3 worm cellular contexts compared by ENCODE assay signal in genomic region chrIII:1625660-1626275, ce11.
A peak's percentile ranks its signal among the peaks of the same experiment; 100 is the strongest.
TF ChIP-seq lines count a peak whose summit lies in the region.

No protein-coding gene starts in this region.

TF ChIP-seq in whole organism, L2 larva, 48 proteins besides CTCF, POLR2A, EP300 and RAD21:
- TF ChIP-seq nhr-23 (tag; optimal IDR thresholded peaks at IDR 0.05; lab: Kevin White, UChicago) (no peak), F13H6.1 (tag; optimal IDR thresholded peaks at IDR 0.05; lab: Kevin White, UChicago) (no peak), ztf-4 (tag; optimal IDR thresholded peaks at IDR 0.05; lab: Kevin White, UChicago) (peak; percentile 38)
TF ChIP-seq in whole organism, L2 larva: peak in this region for 1.

TF ChIP-seq in whole organism, L4 larva, 104 proteins besides CTCF, POLR2A, EP300 and RAD21 (continues in another document):
- TF ChIP-seq pha-4 (GFP tag; IDR thresholded peaks at IDR 0.05; lab: Robert Waterston, UW): peak; percentile 73
- TF ChIP-seq pha-4 (tag; optimal IDR thresholded peaks at IDR 0.05; lab: Kevin White, UChicago): no peak
- no peak for TF ChIP-seq aly-2 (tag; optimal IDR thresholded peaks at IDR 0.05; lab: Kevin White, UChicago)
- peak; percentile 51 for TF ChIP-seq unc-130 (GFP tag; optimal IDR thresholded peaks at IDR 0.05; lab: Kevin White, UChicago)
- TF ChIP-seq jun-1 (tag; optimal IDR thresholded peaks at IDR 0.05; lab: Kevin White, UChicago): no peak
- TF ChIP-seq mdt-29 (GFP tag; IDR thresholded peaks at IDR 0.05; lab: Robert Waterston, UW): 0 out of 2 replicates have a peak, but pooled peaks have one; percentile 47
- 0 out of 2 replicates have a peak, but pooled peaks have one; percentile 15 for TF ChIP-seq F44E2.7 (GFP tag; IDR thresholded peaks at IDR 0.05; lab: Robert Waterston, UW)
- no peak for TF ChIP-seq ceh-62 (tag; optimal IDR thresholded peaks at IDR 0.05; lab: Kevin White, UChicago)
- 0 out of 2 replicates have a peak, but pooled peaks have one; percentile 15 for TF ChIP-seq dmd-8 (GFP tag; IDR thresholded peaks at IDR 0.05; lab: Robert Waterston, UW)
- no peak for TF ChIP-seq nhr-28 (tag; optimal IDR thresholded peaks at IDR 0.05; lab: Kevin White, UChicago)
- peak; percentile 73 for TF ChIP-seq ctbp-1 (GFP tag; IDR thresholded peaks at IDR 0.05; lab: Robert Waterston, UW)
- TF ChIP-seq ceh-20 (GFP tag; IDR thresholded peaks at IDR 0.05; lab: Robert Waterston, UW): no peak
- no peak for TF ChIP-seq php-3 (GFP tag; IDR thresholded peaks at IDR 0.05; lab: Robert Waterston, UW)
- no peak for TF ChIP-seq tag-97 (GFP tag; IDR thresholded peaks at IDR 0.05; lab: Robert Waterston, UW)
- TF ChIP-seq duxl-1 (tag; optimal IDR thresholded peaks at IDR 0.05; lab: Kevin White, UChicago; ENCODE audit: poor library complexity): no peak
- no peak for TF ChIP-seq Y75B8A.6 (GFP tag; IDR thresholded peaks at IDR 0.05; lab: Robert Waterston, UW)
- peak; percentile 46 for TF ChIP-seq lin-38 (GFP tag; IDR thresholded peaks at IDR 0.05; lab: Robert Waterston, UW)
- TF ChIP-seq nhr-102 (tag; optimal IDR thresholded peaks at IDR 0.05; lab: Kevin White, UChicago): peak; percentile 12
- no peak for TF ChIP-seq T26A8.4 (GFP tag; IDR thresholded peaks at IDR 0.05; lab: Robert Waterston, UW)
- TF ChIP-seq lin-15B (tag; optimal IDR thresholded peaks at IDR 0.05; lab: Kevin White, UChicago): no peak
- TF ChIP-seq dmd-9 (GFP tag; IDR thresholded peaks at IDR 0.05; lab: Robert Waterston, UW): 0 out of 2 replicates have a peak, but pooled peaks have one; percentile 47
- TF ChIP-seq daf-16 (GFP tag; optimal IDR thresholded peaks at IDR 0.05; lab: Kevin White, UChicago): no peak
- no peak for TF ChIP-seq daf-16 (tag; optimal IDR thresholded peaks at IDR 0.05; lab: Kevin White, UChicago)
- no peak for TF ChIP-seq zfp-3 (GFP tag; conservative IDR thresholded peaks at IDR 0.05; lab: Robert Waterston, UW)
- TF ChIP-seq nhr-10 (tag; optimal IDR thresholded peaks at IDR 0.05; lab: Kevin White, UChicago): no peak
- no peak for TF ChIP-seq spr-1 (tag; optimal IDR thresholded peaks at IDR 0.05; lab: Kevin White, UChicago)
- no peak for TF ChIP-seq F37D6.2 (tag; optimal IDR thresholded peaks at IDR 0.05; lab: Kevin White, UChicago)
- no peak for TF ChIP-seq mdl-1 (tag; optimal IDR thresholded peaks at IDR 0.05; lab: Kevin White, UChicago)
- TF ChIP-seq madf-9 (GFP tag; conservative IDR thresholded peaks at IDR 0.05; lab: Robert Waterston, UW): 0 out of 2 replicates have a peak, but pooled peaks have one; percentile 18
- TF ChIP-seq zip-2 (tag; optimal IDR thresholded peaks at IDR 0.05; lab: Kevin White, UChicago): no peak
- peak; percentile 81 for TF ChIP-seq arid-1 (GFP tag; conservative IDR thresholded peaks at IDR 0.05; lab: Robert Waterston, UW)
- no peak for TF ChIP-seq daf-19 (GFP tag; conservative IDR thresholded peaks at IDR 0.05; lab: Robert Waterston, UW)
- TF ChIP-seq mxl-2 (GFP tag; conservative IDR thresholded peaks at IDR 0.05; lab: Robert Waterston, UW): no peak
- no peak for TF ChIP-seq lir-3 (tag; optimal IDR thresholded peaks at IDR 0.05; lab: Kevin White, UChicago)
- TF ChIP-seq skn-1 (tag; optimal IDR thresholded peaks at IDR 0.05; lab: Kevin White, UChicago): no peak
- TF ChIP-seq fos-1 (tag; optimal IDR thresholded peaks at IDR 0.05; lab: Kevin White, UChicago): no peak
- no peak for TF ChIP-seq egl-27 (tag; optimal IDR thresholded peaks at IDR 0.05; lab: Kevin White, UChicago)
- TF ChIP-seq lin-1 (GFP tag; IDR thresholded peaks at IDR 0.05; lab: Robert Waterston, UW): 0 out of 2 replicates have a peak, but pooled peaks have one; percentile 40
- TF ChIP-seq lsy-2 (tag; optimal IDR thresholded peaks at IDR 0.05; lab: Kevin White, UChicago): no peak
- TF ChIP-seq saeg-2 (GFP tag; IDR thresholded peaks at IDR 0.05; lab: Robert Waterston, UW): no peak
- TF ChIP-seq nhr-48 (tag; optimal IDR thresholded peaks at IDR 0.05; lab: Kevin White, UChicago): no peak
- no peak for TF ChIP-seq nhr-25 (tag; optimal IDR thresholded peaks at IDR 0.05; lab: Kevin White, UChicago; ENCODE audit: borderline replicate concordance, insufficient read depth)
- TF ChIP-seq aha-1 (tag; lab: Kevin White, UChicago): peak; percentile 33
- no peak for TF ChIP-seq hmg-1.1 (GFP tag; IDR thresholded peaks at IDR 0.05; lab: Robert Waterston, UW)
- TF ChIP-seq daf-8 (GFP tag; IDR thresholded peaks at IDR 0.05; lab: Robert Waterston, UW): no peak

TF ChIP-seq in whole organism, young adult, 124 proteins besides CTCF, POLR2A, EP300 and RAD21 (continues in another document):
- TF ChIP-seq zfh-2 (GFP tag; conservative IDR thresholded peaks at IDR 0.05; lab: Robert Waterston, UW): no peak
- TF ChIP-seq ets-4 (GFP tag; optimal IDR thresholded peaks at IDR 0.05; lab: Kevin White, UChicago): no peak
- 0 out of 2 replicates have a peak, but pooled peaks have one; percentile 74 for TF ChIP-seq nhr-120 (GFP tag; IDR thresholded peaks at IDR 0.05; lab: Robert Waterston, UW)
- no peak for TF ChIP-seq F55B11.4 (tag; optimal IDR thresholded peaks at IDR 0.05; lab: Kevin White, UChicago; ENCODE audit: borderline replicate concordance, insufficient read depth)
- TF ChIP-seq ztf-28 (GFP tag; IDR thresholded peaks at IDR 0.05; lab: Robert Waterston, UW): no peak
- TF ChIP-seq ztf-3 (GFP tag; optimal IDR thresholded peaks at IDR 0.05; lab: Kevin White, UChicago): peak; percentile 2
- peak; percentile 14 for TF ChIP-seq B0035.1 (tag; optimal IDR thresholded peaks at IDR 0.05; lab: Kevin White, UChicago)
- TF ChIP-seq F39B2.1 (GFP tag; IDR thresholded peaks at IDR 0.05; lab: Robert Waterston, UW): 0 out of 2 replicates have a peak, but pooled peaks have one; percentile 66
- no peak for TF ChIP-seq sdz-38 (tag; optimal IDR thresholded peaks at IDR 0.05; lab: Kevin White, UChicago)
- TF ChIP-seq cebp-1 (GFP tag; IDR thresholded peaks at IDR 0.05; lab: Robert Waterston, UW): no peak
- TF ChIP-seq cebp-1 (tag; optimal IDR thresholded peaks at IDR 0.05; lab: Kevin White, UChicago): peak; percentile 56
- 0 out of 2 replicates have a peak, but pooled peaks have one; percentile 26 for TF ChIP-seq bed-1 (GFP tag; IDR thresholded peaks at IDR 0.05; lab: Robert Waterston, UW)
- peak; percentile 25; the same call in 1 of the 2 replicates for TF ChIP-seq ceh-100 (GFP tag; IDR thresholded peaks at IDR 0.05; lab: Robert Waterston, UW)
- peak; percentile 65 for TF ChIP-seq hrde-1 (tag; optimal IDR thresholded peaks at IDR 0.05; lab: Kevin White, UChicago; ENCODE audit: borderline replicate concordance)
- no peak for TF ChIP-seq nfya-1 (tag; optimal IDR thresholded peaks at IDR 0.05; lab: Kevin White, UChicago; ENCODE audit: borderline replicate concordance, insufficient read depth)
- TF ChIP-seq F57C9.4 (tag; optimal IDR thresholded peaks at IDR 0.05; lab: Kevin White, UChicago): peak; percentile 36
- TF ChIP-seq F37B4.10 (GFP tag; IDR thresholded peaks at IDR 0.05; lab: Robert Waterston, UW): no peak
- peak; percentile 66 for TF ChIP-seq atf-7 (tag; optimal IDR thresholded peaks at IDR 0.05; lab: Kevin White, UChicago)
- peak; percentile 74 for TF ChIP-seq ekl-4 (GFP tag; IDR thresholded peaks at IDR 0.05; lab: Robert Waterston, UW)
- TF ChIP-seq dpff-1 (tag; optimal IDR thresholded peaks at IDR 0.05; lab: Kevin White, UChicago): peak; percentile 56
- no peak for TF ChIP-seq lag-1 (GFP tag; IDR thresholded peaks at IDR 0.05; lab: Robert Waterston, UW)
- 0 out of 2 replicates have a peak, but pooled peaks have one; percentile 3 for TF ChIP-seq nfya-2 (GFP tag; IDR thresholded peaks at IDR 0.05; lab: Robert Waterston, UW)
- peak; percentile 54 for TF ChIP-seq T26A5.8 (tag; optimal IDR thresholded peaks at IDR 0.05; lab: Kevin White, UChicago)
- TF ChIP-seq madf-8 (GFP tag; conservative IDR thresholded peaks at IDR 0.05; lab: Robert Waterston, UW): no peak
- no peak for TF ChIP-seq K11D2.4 (GFP tag; IDR thresholded peaks at IDR 0.05; lab: Robert Waterston, UW)
- no peak for TF ChIP-seq Y79H2A.3 (GFP tag; conservative IDR thresholded peaks at IDR 0.05; lab: Robert Waterston, UW)
- TF ChIP-seq die-1 (tag; optimal IDR thresholded peaks at IDR 0.05; lab: Kevin White, UChicago): peak; percentile 41
- no peak for TF ChIP-seq pha-4 (tag; optimal IDR thresholded peaks at IDR 0.05; lab: Kevin White, UChicago)
- TF ChIP-seq ceh-27 (GFP tag; optimal IDR thresholded peaks at IDR 0.05; lab: Kevin White, UChicago): no peak
- no peak for TF ChIP-seq cebp-2 (GFP tag; IDR thresholded peaks at IDR 0.05; lab: Robert Waterston, UW)
- no peak for TF ChIP-seq snpc-1.3 (tag; optimal IDR thresholded peaks at IDR 0.05; lab: Kevin White, UChicago; ENCODE audit: insufficient read depth)
- peak; percentile 49 for TF ChIP-seq lin-54 (GFP tag; optimal IDR thresholded peaks at IDR 0.05; lab: Kevin White, UChicago)
- TF ChIP-seq D2030.7 (GFP tag; IDR thresholded peaks at IDR 0.05; lab: Robert Waterston, UW): no peak
- TF ChIP-seq snpc-4 (GFP tag; optimal IDR thresholded peaks at IDR 0.05; lab: Kevin White, UChicago): no peak
- TF ChIP-seq snpc-4 (tag; optimal IDR thresholded peaks at IDR 0.05; lab: Kevin White, UChicago): no peak
- TF ChIP-seq sptf-2 (GFP tag; optimal IDR thresholded peaks at IDR 0.05; lab: Kevin White, UChicago): no peak
- TF ChIP-seq nhr-90 (tag; optimal IDR thresholded peaks at IDR 0.05; lab: Kevin White, UChicago): peak; percentile 28
- TF ChIP-seq lsl-1 (GFP tag; optimal IDR thresholded peaks at IDR 0.05; lab: Kevin White, UChicago): peak; percentile 52
- TF ChIP-seq xnd-1 (tag; optimal IDR thresholded peaks at IDR 0.05; lab: Kevin White, UChicago): no peak
- TF ChIP-seq lir-1 (GFP tag; conservative IDR thresholded peaks at IDR 0.05; lab: Robert Waterston, UW): no peak
- TF ChIP-seq ztf-22 (GFP tag; optimal IDR thresholded peaks at IDR 0.05; lab: Kevin White, UChicago): no peak
- no peak for TF ChIP-seq ZK185.1 (tag; optimal IDR thresholded peaks at IDR 0.05; lab: Kevin White, UChicago; ENCODE audit: poor library complexity, severe bottlenecking)
- TF ChIP-seq rpc-1 (optimal IDR thresholded peaks at IDR 0.05; lab: Kevin White, UChicago): no peak
- TF ChIP-seq rpc-1 (tag; optimal IDR thresholded peaks at IDR 0.05; lab: Kevin White, UChicago): no peak
- no peak for TF ChIP-seq hlh-26 (GFP tag; conservative IDR thresholded peaks at IDR 0.05; lab: Robert Waterston, UW)
- peak; percentile 82 for TF ChIP-seq F10E7.11 (tag; optimal IDR thresholded peaks at IDR 0.05; lab: Kevin White, UChicago)
- TF ChIP-seq F57A8.1 (GFP tag; optimal IDR thresholded peaks at IDR 0.05; lab: Kevin White, UChicago): no peak
- TF ChIP-seq hmg-1.2 (GFP tag; IDR thresholded peaks at IDR 0.05; lab: Robert Waterston, UW): peak; percentile 15; the same call in 1 of the 2 replicates
- 0 out of 2 replicates have a peak, but pooled peaks have one; percentile 56 for TF ChIP-seq pbrm-1 (GFP tag; IDR thresholded peaks at IDR 0.05; lab: Robert Waterston, UW)
